Worm (Caenorhabditis elegans) whole organism, L2 larva: ENCODE results near the gene srx-120.

Experiments
- R02D3.7 ChIP-seq: fragments of 150-350 bp; optimal IDR thresholded peaks from 2 replicates; lab custom pipeline; 2014; ENCODE audit warnings: missing biosample characterization, missing genetic modification characterization
- fos-1 ChIP-seq: fragments of 150-350 bp; optimal IDR thresholded peaks from 2 replicates; lab custom pipeline; 2014; ENCODE audit warnings: missing biosample characterization, missing genetic modification characterization
- lin-13 ChIP-seq: fragments of 150-350 bp; optimal IDR thresholded peaks from 2 replicates; lab custom pipeline; 2014; ENCODE audit warnings: missing biosample characterization, missing genetic modification reagents, missing genetic modification characterization
- nhr-25 ChIP-seq: fragments of 150-350 bp; sonication (generic microtip); optimal IDR thresholded peaks from 3 replicates; lab custom pipeline; 2014; ENCODE audit warnings: missing biosample characterization, missing genetic modification characterization
- ztf-11 ChIP-seq: sonication (generic microtip); optimal IDR thresholded peaks from 2 replicates; lab custom pipeline; 2017; ENCODE audit warnings: missing biosample characterization, missing genetic modification characterization

DNA sequence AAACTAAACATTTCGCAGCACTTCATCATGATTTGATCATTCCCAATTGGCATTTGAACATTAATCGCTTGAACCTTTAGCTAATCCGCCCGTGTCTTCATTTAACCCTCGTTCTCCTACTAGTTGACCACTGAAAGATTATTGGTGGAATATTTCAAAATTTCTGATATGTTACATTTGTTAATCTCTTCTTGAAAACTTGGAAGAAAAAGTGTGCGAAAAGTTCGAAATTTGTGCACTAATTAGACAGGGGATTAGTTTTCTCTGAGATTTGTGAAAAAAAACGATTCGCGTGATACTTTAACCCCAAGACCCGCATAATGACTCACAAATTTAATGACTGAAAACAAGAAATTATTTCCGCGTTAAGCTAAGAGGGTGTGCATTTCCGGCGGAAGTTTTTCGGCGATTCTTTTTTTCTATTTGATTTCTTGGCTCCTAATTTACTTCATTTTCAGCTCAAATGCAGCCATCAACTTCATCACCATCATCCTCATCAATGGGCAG, 4.3 kb downstream of the srx-120 start, which contains the start of gene nimk-1:
- TF ChIP-seq fos-1 (tag; lab: Kevin White, UChicago): no peak
- no peak for TF ChIP-seq ztf-11
- no peak for TF ChIP-seq R02D3.7 (tag; lab: Kevin White, UChicago)
- TF ChIP-seq lin-13 (GFP tag; lab: Kevin White, UChicago): no peak
- no peak for TF ChIP-seq nhr-25 (tag; lab: Kevin White, UChicago)
